Fruit fly (Drosophila melanogaster): Measurements from ENCODE around the gene inaE.

The inaE gene

dm6 chrX:13783958-13784907 lies 719 bp downstream of the inaE start (continued):
- TF ChIP-seq net (GFP tag; optimal IDR thresholded peaks at IDR 0.05): peak; percentile 69
- peak; percentile 32 for TF ChIP-seq Sox14 (GFP tag; optimal IDR thresholded peaks at IDR 0.05)
- peak; percentile 57 for TF ChIP-seq CG11294 (GFP tag; IDR thresholded peaks at IDR 0.05)
- peak; percentile 19 to 23 for TF ChIP-seq ss (GFP tag; optimal IDR thresholded peaks at IDR 0.05)
- TF ChIP-seq CG8119 (GFP tag; IDR thresholded peaks at IDR 0.05): peak; percentile 72
- no peak for TF ChIP-seq CG6854 (GFP tag; optimal IDR thresholded peaks at IDR 0.05)
- TF ChIP-seq esn (GFP tag; optimal IDR thresholded peaks at IDR 0.05): peak; percentile 31
- TF ChIP-seq Eip78C (GFP tag): peak; percentile 88
- no peak for TF ChIP-seq CG8319 (GFP tag; optimal IDR thresholded peaks at IDR 0.05)
- TF ChIP-seq CG6792 (GFP tag; optimal IDR thresholded peaks at IDR 0.05): peak; percentile 27
- TF ChIP-seq cyc (GFP tag; optimal IDR thresholded peaks at IDR 0.05): peak; percentile 13
- TF ChIP-seq Hr38 (GFP tag; optimal IDR thresholded peaks at IDR 0.05): no peak
- no peak for TF ChIP-seq spab (GFP tag; optimal IDR thresholded peaks at IDR 0.05)
- TF ChIP-seq Smox (GFP tag; optimal IDR thresholded peaks at IDR 0.05): peak; percentile 27
- TF ChIP-seq Eip75B (GFP tag; optimal IDR thresholded peaks at IDR 0.05): peak; percentile 62
- TF ChIP-seq CG11762 (GFP tag; optimal IDR thresholded peaks at IDR 0.05; ENCODE audit: insufficient read depth): no peak
- no peak for TF ChIP-seq CG6163 (GFP tag; IDR thresholded peaks at IDR 0.05)
- peak; percentile 38 for TF ChIP-seq Hr39 (GFP tag; optimal IDR thresholded peaks at IDR 0.05)
- TF ChIP-seq salr (GFP tag; optimal IDR thresholded peaks at IDR 0.05): peak in 1 of 2 experiments; percentile 16

- peak; percentile 51 for TF ChIP-seq svp (GFP tag)
- TF ChIP-seq Hr38 (GFP tag; optimal IDR thresholded peaks at IDR 0.05): no peak
- TF ChIP-seq Eip78C (GFP tag): peak; percentile 70
Observed at dm6 chrX:13786037-13786667, 2.6 kb downstream of the inaE start.

dm6 chrX:13787282-13787850 lies 3.9 kb downstream of the inaE start:
- no peak for TF ChIP-seq Hr38 (GFP tag; optimal IDR thresholded peaks at IDR 0.05)
- no peak for TF ChIP-seq svp (GFP tag)
- TF ChIP-seq net (GFP tag; optimal IDR thresholded peaks at IDR 0.05): no peak

- TF ChIP-seq CG6808 (GFP tag; optimal IDR thresholded peaks at IDR 0.05) (no peak), Eip93F (GFP tag; optimal IDR thresholded peaks at IDR 0.05) (no peak), CG11762 (GFP tag; optimal IDR thresholded peaks at IDR 0.05; ENCODE audit: insufficient read depth) (no peak), dsx (GFP tag; optimal IDR thresholded peaks at IDR 0.05; ENCODE audit: poor library complexity, severe bottlenecking) (no peak), CG8632 (GFP tag; optimal IDR thresholded peaks at IDR 0.05) (no peak), Sox15 (GFP tag; optimal IDR thresholded peaks at IDR 0.05) (no peak), CG31627 (GFP tag; optimal IDR thresholded peaks at IDR 0.05) (no peak), CG11294 (GFP tag; IDR thresholded peaks at IDR 0.05) (no peak), CG8319 (GFP tag; optimal IDR thresholded peaks at IDR 0.05) (no peak), Eip75B (GFP tag; optimal IDR thresholded peaks at IDR 0.05) (no peak), CG34406 (GFP tag; optimal IDR thresholded peaks at IDR 0.05) (no peak), dac (GFP tag; optimal IDR thresholded peaks at IDR 0.05) (no peak), fd59A (GFP tag; optimal IDR thresholded peaks at IDR 0.05) (peak; percentile 18), Sox14 (GFP tag; optimal IDR thresholded peaks at IDR 0.05) (no peak), pdm3 (GFP tag; optimal IDR thresholded peaks at IDR 0.05) (peak; percentile 14), Blimp-1 (GFP tag; optimal IDR thresholded peaks at IDR 0.05) (no peak), CG8119 (GFP tag; IDR thresholded peaks at IDR 0.05) (no peak), Gug (GFP tag; IDR thresholded peaks at IDR 0.05) (0 out of 2 replicates have a peak, but pooled peaks have one; percentile 7), salr (GFP tag; optimal IDR thresholded peaks at IDR 0.05) (peak in 1 of 2 experiments; percentile 23), svp (GFP tag) (peak; percentile 58), CG10631 (GFP tag; optimal IDR thresholded peaks at IDR 0.05) (peak; percentile 39), CG3919 (GFP tag; optimal IDR thresholded peaks at IDR 0.05) (no peak), achi (GFP tag; optimal IDR thresholded peaks at IDR 0.05) (no peak), Hr38 (GFP tag; optimal IDR thresholded peaks at IDR 0.05) (no peak), acj6 (GFP tag; optimal IDR thresholded peaks at IDR 0.05) (peak; percentile 1), net (GFP tag; optimal IDR thresholded peaks at IDR 0.05) (no peak), Lpt (GFP tag; optimal IDR thresholded peaks at IDR 0.05) (no peak), eg (GFP tag; IDR thresholded peaks at IDR 0.05) (no peak), vri (GFP tag; optimal IDR thresholded peaks at IDR 0.05) (no peak)
Observed at dm6 chrX:13788973-13789682, 5.6 kb downstream of the inaE start.
